Worm (Caenorhabditis elegans) whole organism, L3 larva: ENCODE data around the gene srn-1.

Experiments used
- aly-2 ChIP-seq: fragments of 150-350 bp; optimal IDR thresholded peaks from 2 replicates; lab custom pipeline; 2014; ENCODE audit warnings: missing biosample characterization, missing genetic modification characterization
- ceh-16 ChIP-seq: sonication (generic microtip); optimal IDR thresholded peaks from 2 replicates; lab custom pipeline; 2017; ENCODE audit warnings: missing biosample characterization, missing genetic modification characterization
- elt-1 ChIP-seq: fragments of 150-350 bp; optimal IDR thresholded peaks from 2 replicates; lab custom pipeline; 2014; ENCODE audit warnings: missing biosample characterization, missing genetic modification characterization
- elt-2 ChIP-seq: sonication (generic microtip); optimal IDR thresholded peaks from 2 replicates; lab custom pipeline; 2016; ENCODE audit warnings: missing genetic modification reagents, mild to moderate bottlenecking, missing genetic modification characterization, missing compliant biosample characterization
- elt-3 ChIP-seq, 3 experiments: fragments of 150-350 bp in 1 of 3; sonication (generic microtip) in 2 of 3; optimal IDR thresholded peaks; 2 replicates in 2 of 3; 4 replicates in 1 of 3; lab custom pipeline; 2014 to 2017; ENCODE audit warnings: missing biosample characterization in 3 of 3, missing genetic modification characterization in 3 of 3
- fos-1 ChIP-seq: fragments of 150-350 bp; optimal IDR thresholded peaks from 2 replicates; lab custom pipeline; 2014; ENCODE audit warnings: missing biosample characterization, missing genetic modification characterization
- nhr-12 ChIP-seq: fragments of 150-350 bp; optimal IDR thresholded peaks from 2 replicates; lab custom pipeline; 2014; ENCODE audit warnings: missing biosample characterization, missing genetic modification characterization
- nhr-237 ChIP-seq: fragments of 150-350 bp; optimal IDR thresholded peaks from 2 replicates; lab custom pipeline; 2014; ENCODE audit warnings: missing biosample characterization, missing genetic modification characterization
- nhr-28 ChIP-seq: fragments of 150-350 bp; optimal IDR thresholded peaks from 2 replicates; lab custom pipeline; 2014; ENCODE audit warnings: missing biosample characterization, missing genetic modification characterization
- nhr-77 ChIP-seq: fragments of 150-350 bp; optimal IDR thresholded peaks from 2 replicates; lab custom pipeline; 2014; ENCODE audit warnings: missing biosample characterization, missing genetic modification characterization
- unc-39 ChIP-seq: sonication (generic microtip); optimal IDR thresholded peaks from 4 replicates; lab custom pipeline; 2017; ENCODE audit warnings: missing biosample characterization, missing genetic modification characterization
- ztf-4 ChIP-seq: fragments of 150-350 bp; optimal IDR thresholded peaks from 2 replicates; lab custom pipeline; 2014; ENCODE audit warnings: missing biosample characterization, missing genetic modification characterization

- TF ChIP-seq fos-1 (no peak), nhr-237 (tag; lab: Kevin White, UChicago) (no peak), nhr-12 (tag; lab: Kevin White, UChicago) (no peak), elt-3 (tag; optimal IDR thresholded peaks at IDR 0.05; lab: Kevin White, UChicago) (no peak), aly-2 (tag; lab: Kevin White, UChicago) (no peak), elt-1 (tag; lab: Kevin White, UChicago) (no peak), unc-39 (no peak), ceh-16 (tag; lab: Kevin White, UChicago) (no peak), nhr-28 (tag; lab: Kevin White, UChicago) (no peak), ztf-4 (no peak), nhr-77 (no peak), elt-2 (no peak)
These were observed 17.7 kb downstream of the srn-1 start for ce11 chrV:6268526-6268925.
